Worm (Caenorhabditis elegans) whole organism, early embryonic: ENCODE data around the gene ptp-2.

Experiments used
- B0310.2 ChIP-seq: sonication (generic microtip); optimal IDR thresholded peaks from 2 replicates; lab custom pipeline; 2016; ENCODE audit warnings: mild to moderate bottlenecking, missing genetic modification characterization, missing compliant biosample characterization
- F13C5.2 ChIP-seq: sonication (generic microtip); optimal IDR thresholded peaks from 2 replicates; lab custom pipeline; 2017; ENCODE audit warnings: mild to moderate bottlenecking, missing genetic modification characterization, inconsistent platforms, missing compliant biosample characterization
- aly-1 ChIP-seq: sonication (generic microtip); optimal IDR thresholded peaks from 2 replicates; lab custom pipeline; 2016; ENCODE audit warnings: missing genetic modification characterization, missing compliant biosample characterization
- ama-1 ChIP-seq: fragments of 150-350 bp; optimal IDR thresholded peaks from 2 replicates; lab custom pipeline; 2014
- ceh-13 ChIP-seq: fragments of 200-800 bp; sonication (Bioruptor generic); optimal IDR thresholded peaks from 2 replicates; lab custom pipeline; 2018; ENCODE audit warnings: mild to moderate bottlenecking, missing genetic modification characterization, missing compliant biosample characterization
- ceh-36 ChIP-seq: sonication (generic microtip); optimal IDR thresholded peaks from 2 replicates; lab custom pipeline; 2016; ENCODE audit warnings: missing genetic modification characterization, inconsistent platforms, missing compliant biosample characterization
- ets-7 ChIP-seq: sonication (generic microtip); optimal IDR thresholded peaks from 2 replicates; lab custom pipeline; 2016; ENCODE audit warnings: missing genotype, missing genetic modification characterization, missing compliant biosample characterization
- flt-1 ChIP-seq: fragments of 200-800 bp; sonication (Bioruptor generic); IDR thresholded peaks from 2 replicates; pipeline ENCODE4 v1.3.6; 2022; ENCODE audit warnings: missing genetic modification characterization, missing compliant biosample characterization
- hmbx-1 ChIP-seq: sonication (generic microtip); optimal IDR thresholded peaks from 2 replicates; lab custom pipeline; 2016; ENCODE audit warnings: mild to moderate bottlenecking, missing genetic modification characterization, missing compliant biosample characterization
- hmg-4 ChIP-seq: fragments of 200-800 bp; sonication (Bioruptor generic); optimal IDR thresholded peaks from 2 replicates; lab custom pipeline; 2018; ENCODE audit warnings: mild to moderate bottlenecking, missing genetic modification characterization, missing compliant biosample characterization
- hnd-1 ChIP-seq: sonication (generic microtip); optimal IDR thresholded peaks from 2 replicates; lab custom pipeline; 2016; ENCODE audit warnings: missing genetic modification characterization, missing compliant biosample characterization
- pes-1 ChIP-seq: fragments of 200-800 bp; sonication (Bioruptor generic); IDR thresholded peaks from 2 replicates; pipeline ENCODE4 v1.3.6; 2022; ENCODE audit warnings: missing genetic modification reagents, missing genetic modification characterization, missing compliant biosample characterization
- tbx-37 ChIP-seq: fragments of 200-800 bp; sonication (Bioruptor generic); conservative IDR thresholded peaks from 2 replicates; pipeline ENCODE4 v1.3.6; 2022; ENCODE audit warnings: missing genetic modification reagents, missing genetic modification characterization, missing compliant biosample characterization

ce11 chrII:5895870-5896269 is 22.6 kb upstream of the ptp-2 start, which contains the start of gene F59G1.4:
- TF ChIP-seq F13C5.2 (tag; lab: Kevin White, UChicago) (no peak), ama-1 (lab: Kevin White, UChicago) (no peak), aly-1 (tag; lab: Kevin White, UChicago) (no peak), tbx-37 (GFP tag; lab: Robert Waterston, UW) (no peak), ceh-13 (no peak), B0310.2 (tag; lab: Kevin White, UChicago) (no peak), flt-1 (GFP tag; lab: Robert Waterston, UW) (no peak), pes-1 (GFP tag; lab: Robert Waterston, UW) (no peak), hnd-1 (no peak), ets-7 (no peak), hmbx-1 (tag; lab: Kevin White, UChicago) (no peak), ceh-36 (tag; lab: Kevin White, UChicago) (no peak), hmg-4 (GFP tag; lab: Kevin White, UChicago) (no peak)
